Worm (Caenorhabditis elegans): Measurements from ENCODE around the gene flor-1.

flor-1 gene

ce11 chrV:15143285-15143684 lies 23.9 kb upstream of the flor-1 start, which contains the start of gene K08F9.1:
TSS of gene K08F9.1 (minus strand) at chrV:15143385.
- TF ChIP-seq aly-2 (tag; optimal IDR thresholded peaks at IDR 0.05) (no peak), jun-1 (tag; optimal IDR thresholded peaks at IDR 0.05) (no peak), sea-2 (GFP tag; optimal IDR thresholded peaks at IDR 0.05) (no peak), nhr-43 (tag; optimal IDR thresholded peaks at IDR 0.05; ENCODE audit: poor library complexity, severe bottlenecking) (no peak), elt-1 (tag; optimal IDR thresholded peaks at IDR 0.05) (no peak), pha-4 (tag; optimal IDR thresholded peaks at IDR 0.05) (no peak), hmg-11 (tag; optimal IDR thresholded peaks at IDR 0.05) (no peak), ceh-16 (tag; optimal IDR thresholded peaks at IDR 0.05) (no peak), unc-39 (tag; optimal IDR thresholded peaks at IDR 0.05) (no peak), snpc-4 (tag; optimal IDR thresholded peaks at IDR 0.05) (no peak), zag-1 (tag; optimal IDR thresholded peaks at IDR 0.05) (no peak)

ce11 chrV:15140247-15140646 lies 20.8 kb upstream of the flor-1 start, which contains the start of gene K08F9.3:
TSS of gene K08F9.3 (plus strand) at chrV:15140547.
- TF ChIP-seq hmg-11 (tag; optimal IDR thresholded peaks at IDR 0.05) (no peak), elt-1 (tag; optimal IDR thresholded peaks at IDR 0.05) (no peak), nhr-77 (tag; optimal IDR thresholded peaks at IDR 0.05) (no peak), ztf-4 (tag; optimal IDR thresholded peaks at IDR 0.05) (no peak), ZK546.5 (tag; optimal IDR thresholded peaks at IDR 0.05) (no peak), nhr-23 (tag; optimal IDR thresholded peaks at IDR 0.05) (no peak), ceh-16 (tag; optimal IDR thresholded peaks at IDR 0.05) (no peak), aly-2 (tag; optimal IDR thresholded peaks at IDR 0.05) (no peak), jun-1 (tag; optimal IDR thresholded peaks at IDR 0.05) (no peak), mml-1 (tag; optimal IDR thresholded peaks at IDR 0.05) (no peak), eor-1 (tag; optimal IDR thresholded peaks at IDR 0.05) (no peak), skn-1 (tag; optimal IDR thresholded peaks at IDR 0.05) (no peak), elt-2 (tag; optimal IDR thresholded peaks at IDR 0.05) (no peak), elt-3 (tag; optimal IDR thresholded peaks at IDR 0.05) (no peak)

DNA sequence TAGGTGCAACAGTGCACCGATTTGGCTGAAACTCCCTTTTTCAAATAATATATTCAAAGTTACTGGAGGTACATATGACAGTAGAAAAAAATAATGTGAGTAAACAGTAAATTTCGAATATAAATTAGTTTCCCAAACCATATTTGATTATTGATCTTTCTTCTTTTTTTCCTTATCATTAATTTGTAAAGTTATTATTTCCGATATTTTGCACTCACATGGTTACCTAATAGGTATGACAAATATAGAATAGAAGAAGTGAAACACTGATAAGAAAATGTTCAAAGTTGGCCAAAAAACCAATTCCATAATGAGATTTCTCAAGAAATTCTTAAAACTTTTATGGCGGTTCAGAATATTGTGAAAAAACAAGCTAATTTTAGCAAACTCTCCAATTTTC lies 20.4 kb upstream of the flor-1 start:
- TF ChIP-seq pqm-1 (tag; optimal IDR thresholded peaks at IDR 0.05) (peak; percentile 53), pha-4 (tag; optimal IDR thresholded peaks at IDR 0.05) (peak; percentile 60), nfya-1 (tag; optimal IDR thresholded peaks at IDR 0.05; ENCODE audit: insufficient read depth) (no peak), elt-2 (tag; optimal IDR thresholded peaks at IDR 0.05) (peak; percentile 53)

DNA sequence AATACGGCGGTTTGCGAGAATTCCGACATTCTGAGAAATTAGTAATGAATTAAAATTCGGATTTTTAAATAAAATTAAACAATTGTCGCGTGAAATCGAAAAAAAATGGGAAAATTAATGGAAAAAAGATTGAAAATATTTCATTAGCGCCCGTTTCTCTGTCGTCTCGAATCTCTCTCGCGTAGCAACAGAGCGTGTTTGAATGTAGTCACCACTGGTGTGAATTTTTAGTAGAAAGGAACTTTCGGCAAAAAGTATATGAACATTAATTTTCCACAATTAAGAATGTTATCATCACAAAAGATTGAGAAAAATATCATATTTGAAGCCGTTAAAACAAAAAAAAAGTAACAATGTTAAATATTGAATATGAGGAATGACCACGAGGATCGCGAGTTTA lies 17.4 kb upstream of the flor-1 start, which contains the start of gene aipl-1:
aipl-1 (minus strand) TSS at position 30 of the 400 bp plus-strand sequence.
- TF ChIP-seq pqm-1 (tag; optimal IDR thresholded peaks at IDR 0.05): peak; percentile 74
- TF ChIP-seq nhr-23 (tag; optimal IDR thresholded peaks at IDR 0.05): peak; percentile 75
- peak; percentile 79 for TF ChIP-seq snpc-4 (tag; optimal IDR thresholded peaks at IDR 0.05)
- no peak for TF ChIP-seq aly-2 (tag; optimal IDR thresholded peaks at IDR 0.05)
- no peak for TF ChIP-seq elt-1 (tag; optimal IDR thresholded peaks at IDR 0.05)
- peak in 1 of 3 experiments; percentile 66 for TF ChIP-seq elt-3 (tag; optimal IDR thresholded peaks at IDR 0.05)
- no peak for TF ChIP-seq fkh-2 (tag; optimal IDR thresholded peaks at IDR 0.05)
- peak; percentile 69 for TF ChIP-seq R02D3.7 (tag; optimal IDR thresholded peaks at IDR 0.05)
- peak; percentile 84 for TF ChIP-seq nfya-1 (tag; optimal IDR thresholded peaks at IDR 0.05; ENCODE audit: insufficient read depth)
- TF ChIP-seq sea-2 (GFP tag; optimal IDR thresholded peaks at IDR 0.05): no peak
- TF ChIP-seq lin-39 (tag; optimal IDR thresholded peaks at IDR 0.05): peak; percentile 53
- no peak for TF ChIP-seq tbx-2 (tag; optimal IDR thresholded peaks at IDR 0.05)
- TF ChIP-seq ceh-28 (tag; optimal IDR thresholded peaks at IDR 0.05): peak; percentile 42
- TF ChIP-seq jun-1 (tag; optimal IDR thresholded peaks at IDR 0.05): peak; percentile 39
- peak; percentile 95 for TF ChIP-seq pha-4 (tag; optimal IDR thresholded peaks at IDR 0.05)
- no peak for TF ChIP-seq fos-1 (tag; optimal IDR thresholded peaks at IDR 0.05)
- peak; percentile 34 for TF ChIP-seq ceh-82 (tag; optimal IDR thresholded peaks at IDR 0.05)
- TF ChIP-seq fkh-10 (GFP tag; optimal IDR thresholded peaks at IDR 0.05): peak; percentile 60
- TF ChIP-seq skn-1 (tag; optimal IDR thresholded peaks at IDR 0.05): peak; percentile 9
- no peak for TF ChIP-seq nhr-76 (tag; optimal IDR thresholded peaks at IDR 0.05)
- peak; percentile 21 for TF ChIP-seq egl-5 (tag; optimal IDR thresholded peaks at IDR 0.05)
- no peak for TF ChIP-seq mml-1 (tag; optimal IDR thresholded peaks at IDR 0.05)
- no peak for TF ChIP-seq ZK546.5 (tag; optimal IDR thresholded peaks at IDR 0.05)
- TF ChIP-seq nhr-237 (tag; optimal IDR thresholded peaks at IDR 0.05): no peak
- TF ChIP-seq ama-1 (optimal IDR thresholded peaks at IDR 0.05): no peak
- peak; percentile 66 for TF ChIP-seq nhr-25 (tag; optimal IDR thresholded peaks at IDR 0.05)
- TF ChIP-seq elt-2 (tag; optimal IDR thresholded peaks at IDR 0.05): peak; percentile 43
- peak; percentile 94 for TF ChIP-seq lin-15B (tag; optimal IDR thresholded peaks at IDR 0.05)

All from whole organism, L3 larva.